Fruit fly (Drosophila melanogaster) whole organism: ENCODE measurements around the gene betaggt-I.

Experiments used
- CG8478 ChIP-seq: fragments of >200 bp; optimal IDR thresholded peaks from 2 replicates; lab custom pipeline; 2018; ENCODE audit warnings: inconsistent platforms
- pan ChIP-seq: fragments of >200 bp; optimal IDR thresholded peaks from 2 replicates; lab custom pipeline; 2017

DNA sequence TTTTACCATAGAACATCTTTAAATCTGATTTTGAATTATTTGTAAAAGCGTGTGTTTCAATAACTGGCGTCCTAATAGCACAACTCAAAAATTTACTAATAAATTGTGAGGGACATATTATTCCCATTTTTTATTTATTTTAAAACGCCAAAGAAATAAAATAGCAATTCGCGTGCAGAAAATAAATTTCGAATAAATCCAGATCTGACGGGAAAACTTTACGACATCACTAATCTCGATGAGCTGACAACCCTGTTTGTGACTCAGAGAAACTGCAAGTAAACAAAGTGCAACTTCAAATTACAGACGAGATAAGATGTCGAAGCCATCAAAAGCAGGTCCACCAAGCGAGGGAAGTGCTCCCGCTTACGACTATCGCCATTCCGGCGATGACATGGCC lies 20.0 kb downstream of the betaggt-I start, which contains the start of gene CG34125:
- TF ChIP-seq pan (lab: Kevin White, UChicago) = no peak
- no peak for TF ChIP-seq CG8478
